Worm (Caenorhabditis elegans) whole organism, L4/young adult: Measurements from ENCODE around the gene spig-5.
"Not testable (repeated sequence)": the region's sequence is repeated elsewhere in the genome, so short reads cannot be mapped to it uniquely, and the experiment has no call there.

Experiments
- W03F9.2 ChIP-seq: fragments of 150-350 bp; optimal IDR thresholded peaks from 2 replicates; lab custom pipeline; 2014; ENCODE audit warnings: missing biosample characterization, missing genetic modification characterization
- dao-5 ChIP-seq: sonication (generic microtip); optimal IDR thresholded peaks from 2 replicates; lab custom pipeline; 2016; ENCODE audit warnings: missing genotype, missing genetic modification characterization, moderate library complexity, missing compliant biosample characterization
- him-1 ChIP-seq: sonication (generic microtip); optimal IDR thresholded peaks from 2 replicates; lab custom pipeline; 2016; ENCODE audit warnings: missing genotype, missing genetic modification reagents, missing genetic modification characterization, missing compliant biosample characterization

DNA sequence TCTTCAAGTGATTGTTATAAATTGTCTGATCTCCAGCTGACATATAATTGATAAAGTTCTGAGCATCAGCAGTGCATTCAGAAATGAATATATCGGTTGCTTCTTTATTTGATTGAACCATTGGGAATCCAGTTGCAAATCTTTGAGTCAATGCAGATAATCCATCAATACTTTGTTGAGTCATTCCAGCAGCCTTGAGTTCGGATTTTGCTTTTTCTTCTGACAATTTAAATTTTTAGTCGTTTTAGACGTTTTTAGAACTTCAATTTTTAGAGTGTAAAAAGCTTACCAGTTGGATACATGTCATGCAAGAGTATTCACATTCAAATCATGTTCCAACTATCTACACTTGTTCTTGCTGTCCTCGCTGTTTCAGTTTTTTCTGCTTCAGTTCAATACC, 1.4 kb downstream of the spig-5 start, which contains the start of gene F14D7.14:
- not testable (repeated sequence) for TF ChIP-seq him-1, W03F9.2, dao-5 (tag; lab: Kevin White, UChicago)
